Comparison of ENCODE assay signal across 4 worm cellular contexts in genomic region chrX:7534454-7534853, ce11.
TF ChIP-seq lines count a peak whose summit lies in the region.

No protein-coding gene starts in this region.

TF ChIP-seq in whole organism, L1 larva, 84 proteins besides CTCF, POLR2A, EP300 and RAD21:
- TF ChIP-seq hlh-17 (GFP tag; optimal IDR thresholded peaks at IDR 0.05; lab: Kevin White, UChicago; ENCODE audit: borderline replicate concordance) (no peak), sup-37 (GFP tag; optimal IDR thresholded peaks at IDR 0.05; lab: Kevin White, UChicago) (no peak), ceh-63 (GFP tag; optimal IDR thresholded peaks at IDR 0.05; lab: Kevin White, UChicago) (peak; percentile 71), elt-2 (tag; optimal IDR thresholded peaks at IDR 0.05; lab: Kevin White, UChicago) (no peak)

TF ChIP-seq in whole organism, L4 larva, 104 proteins besides CTCF, POLR2A, EP300 and RAD21:
- TF ChIP-seq hlh-11 (tag; optimal IDR thresholded peaks at IDR 0.05; lab: Kevin White, UChicago) (no peak), egl-43 (GFP tag; IDR thresholded peaks at IDR 0.05; lab: Robert Waterston, UW) (peak; percentile 60; the same call in 1 of the 2 replicates)

TF ChIP-seq in whole organism, mixed stage, embryonic, 35 proteins besides CTCF, POLR2A, EP300 and RAD21:
- no peak for TF ChIP-seq tbx-8 (GFP tag; optimal IDR thresholded peaks at IDR 0.05; lab: Kevin White, UChicago)
- TF ChIP-seq nhr-12 (tag; optimal IDR thresholded peaks at IDR 0.05; lab: Kevin White, UChicago): no peak
- TF ChIP-seq unc-120 (tag; optimal IDR thresholded peaks at IDR 0.05; lab: Kevin White, UChicago; ENCODE audit: poor library complexity, severe bottlenecking): no peak
- peak; percentile 15 for TF ChIP-seq lin-32 (GFP tag; optimal IDR thresholded peaks at IDR 0.05; lab: Kevin White, UChicago)
- no peak for TF ChIP-seq sem-2 (GFP tag; optimal IDR thresholded peaks at IDR 0.05; lab: Kevin White, UChicago)
- TF ChIP-seq mls-2 (tag; optimal IDR thresholded peaks at IDR 0.05; lab: Kevin White, UChicago): peak; percentile 26

TF ChIP-seq in whole organism, young adult, 124 proteins besides CTCF, POLR2A, EP300 and RAD21:
- TF ChIP-seq pbrm-1 (GFP tag; IDR thresholded peaks at IDR 0.05; lab: Robert Waterston, UW) (no peak), zfh-2 (GFP tag; conservative IDR thresholded peaks at IDR 0.05; lab: Robert Waterston, UW) (0 out of 2 replicates have a peak, but pooled peaks have one; percentile 23), C06A6.2 (GFP tag; conservative IDR thresholded peaks at IDR 0.05; lab: Robert Waterston, UW) (no peak)
